Worm (Caenorhabditis elegans) whole organism, mixed stage, embryonic: ENCODE data around the gene nhr-108.

Experiments used
- lin-32 ChIP-seq: fragments of 200-800 bp; sonication (Bioruptor generic); optimal IDR thresholded peaks from 2 replicates; lab custom pipeline; 2018; ENCODE audit warnings: mild to moderate bottlenecking, missing genetic modification characterization, missing compliant biosample characterization
- lsy-2 ChIP-seq: fragments of 150-350 bp; optimal IDR thresholded peaks from 2 replicates; lab custom pipeline; 2014; ENCODE audit warnings: missing biosample characterization, missing genetic modification characterization
- mls-2 ChIP-seq: sonication (generic microtip); optimal IDR thresholded peaks from 2 replicates; lab custom pipeline; 2016; ENCODE audit warnings: mild to moderate bottlenecking, missing genetic modification characterization, moderate library complexity, missing compliant biosample characterization
- nhr-28 ChIP-seq: fragments of 150-350 bp; optimal IDR thresholded peaks from 2 replicates; lab custom pipeline; 2014; ENCODE audit warnings: missing biosample characterization, missing genetic modification characterization
- pha-4 ChIP-seq: fragments of 150-350 bp; optimal IDR thresholded peaks from 2 replicates; lab custom pipeline; 2018; ENCODE audit warnings: missing biosample characterization, missing genetic modification reagents, missing genetic modification characterization
- snpc-4 ChIP-seq: fragments of 150-350 bp; optimal IDR thresholded peaks from 2 replicates; lab custom pipeline; 2014; ENCODE audit warnings: missing biosample characterization, missing genetic modification characterization

DNA sequence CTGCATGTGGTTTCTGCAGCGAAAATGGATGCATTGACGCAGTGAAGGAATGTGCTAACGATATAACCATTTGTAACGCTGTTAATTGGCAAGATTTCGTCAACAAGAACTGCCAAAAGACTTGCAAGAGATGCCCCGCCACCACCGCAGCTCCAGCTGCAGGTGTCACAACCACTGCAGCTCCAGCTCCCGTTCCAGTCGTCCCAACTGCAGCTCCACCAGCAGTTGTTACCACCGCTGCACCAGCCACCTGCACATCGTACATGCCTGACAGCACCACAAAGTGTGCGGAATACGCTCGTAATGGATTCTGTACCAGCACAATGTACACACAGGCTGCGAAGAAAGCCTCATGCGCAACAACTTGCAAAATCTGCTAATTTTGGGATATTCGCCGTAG, 11.6 kb downstream of the nhr-108 start:
- no peak for TF ChIP-seq mls-2 (tag; lab: Kevin White, UChicago)
- TF ChIP-seq lin-32 (GFP tag; lab: Kevin White, UChicago), result no peak
- TF ChIP-seq snpc-4 (tag; lab: Kevin White, UChicago), result no peak
- TF ChIP-seq nhr-28 (tag; lab: Kevin White, UChicago), result no peak
- TF ChIP-seq pha-4 (tag; lab: Kevin White, UChicago), result no peak
- no peak for TF ChIP-seq lsy-2
